Worm (Caenorhabditis elegans): ENCODE data around the gene srlf-3.

- TF ChIP-seq tbx-2 (tag; optimal IDR thresholded peaks at IDR 0.05) (no peak), ztf-16 (tag; optimal IDR thresholded peaks at IDR 0.05) (no peak), ama-1 (optimal IDR thresholded peaks at IDR 0.05) (no peak), C38D4.7 (GFP tag; optimal IDR thresholded peaks at IDR 0.05) (no peak), ceh-14 (tag; optimal IDR thresholded peaks at IDR 0.05) (no peak), fkh-10 (GFP tag; optimal IDR thresholded peaks at IDR 0.05) (no peak), pha-4 (tag; optimal IDR thresholded peaks at IDR 0.05) (no peak), syd-9 (tag; optimal IDR thresholded peaks at IDR 0.05) (no peak), ttx-3 (tag; optimal IDR thresholded peaks at IDR 0.05) (no peak), pros-1 (tag; optimal IDR thresholded peaks at IDR 0.05) (no peak)
Observed at ce11 chrIV:8479346-8479745, 7.9 kb upstream of the srlf-3 start, which contains the start of gene hlh-12.
